Worm (Caenorhabditis elegans) whole organism, L1 larva: Measurements from ENCODE around the gene tra-3.
"Not testable (repeated sequence)": the region's sequence is repeated elsewhere in the genome, so short reads cannot be mapped to it uniquely, and the experiment has no call there.

ENCODE experiments used
- aly-2 ChIP-seq: fragments of 150-350 bp; optimal IDR thresholded peaks from 2 replicates; lab custom pipeline; 2014; ENCODE audit warnings: missing biosample characterization, missing genetic modification characterization
- blmp-1 ChIP-seq: fragments of 150-350 bp; optimal IDR thresholded peaks from 2 replicates; lab custom pipeline; 2014; ENCODE audit warnings: missing biosample characterization, missing genetic modification characterization
- ceh-8 ChIP-seq: fragments of 200-800 bp; sonication (Bioruptor generic); optimal IDR thresholded peaks from 2 replicates; lab custom pipeline; 2018; ENCODE audit warnings: mild to moderate bottlenecking, missing genetic modification characterization, moderate library complexity, missing compliant biosample characterization
- ceh-82 ChIP-seq, 3 experiments: fragments of 150-350 bp in 1 of 3; sonication (generic microtip) in 2 of 3; optimal IDR thresholded peaks; 2 replicates each; lab custom pipeline; 2014 to 2017; ENCODE audit warnings: missing biosample characterization in 3 of 3, missing genetic modification characterization in 3 of 3
- ces-1 ChIP-seq: fragments of 150-350 bp; optimal IDR thresholded peaks from 2 replicates; lab custom pipeline; 2014; ENCODE audit warnings: missing biosample characterization, missing genetic modification reagents, missing genetic modification characterization
- dsc-1 ChIP-seq: sonication (generic microtip); optimal IDR thresholded peaks from 2 replicates; lab custom pipeline; 2016; ENCODE audit warnings: mild to moderate bottlenecking, missing genetic modification characterization, missing compliant biosample characterization
- efl-1 ChIP-seq, 4 experiments: fragments of 150-350 bp; optimal IDR thresholded peaks in 3 of 4; peaks in 1 of 4; 1 replicate in 1 of 4; 2 replicates in 3 of 4; lab custom pipeline; 2014; ENCODE audit warnings: missing biosample characterization in 2 of 4, missing genetic modification characterization in 2 of 4, missing genetic modification reagents in 2 of 4
- efl-3 ChIP-seq: fragments of 200-800 bp; sonication (Bioruptor generic); optimal IDR thresholded peaks from 2 replicates; lab custom pipeline; 2018; ENCODE audit warnings: mild to moderate bottlenecking, missing genetic modification characterization, missing compliant biosample characterization
- egl-13 ChIP-seq: sonication (generic microtip); optimal IDR thresholded peaks from 2 replicates; lab custom pipeline; 2016; ENCODE audit warnings: missing genotype, missing genetic modification reagents, missing genetic modification characterization, missing compliant biosample characterization
- elt-2 ChIP-seq: sonication (generic microtip); optimal IDR thresholded peaks from 2 replicates; lab custom pipeline; 2016; ENCODE audit warnings: missing genetic modification characterization, mild to moderate bottlenecking, inconsistent platforms, missing compliant biosample characterization, missing genetic modification reagents
- fkh-10 ChIP-seq: sonication (generic microtip); optimal IDR thresholded peaks from 2 replicates; lab custom pipeline; 2017; ENCODE audit warnings: missing biosample characterization, missing genetic modification reagents, missing genetic modification characterization
- fkh-8 ChIP-seq: sonication (generic microtip); optimal IDR thresholded peaks from 2 replicates; lab custom pipeline; 2016; ENCODE audit warnings: mild to moderate bottlenecking, missing genetic modification characterization, missing compliant biosample characterization
- grh-1 ChIP-seq: fragments of 200-800 bp; sonication (Bioruptor generic); IDR thresholded peaks from 2 replicates; pipeline ENCODE4 v1.3.6; 2022; ENCODE audit warnings: missing genetic modification reagents, missing genetic modification characterization, missing compliant biosample characterization
- hpl-2 ChIP-seq: fragments of 150-350 bp; optimal IDR thresholded peaks from 2 replicates; lab custom pipeline; 2014; ENCODE audit warnings: missing biosample characterization, missing genetic modification reagents, missing genetic modification characterization
- isw-1 ChIP-seq: fragments of 200-800 bp; sonication (Bioruptor generic); IDR thresholded peaks from 2 replicates; pipeline ENCODE4 v1.3.6; 2022; ENCODE audit warnings: missing genetic modification characterization, missing compliant biosample characterization
- lin-14 ChIP-seq: fragments of 200-800 bp; sonication (Bioruptor generic); optimal IDR thresholded peaks from 2 replicates; lab custom pipeline; 2018; ENCODE audit warnings: mild to moderate bottlenecking, missing genetic modification characterization, moderate library complexity, missing compliant biosample characterization
- lir-3 ChIP-seq: sonication (generic microtip); optimal IDR thresholded peaks from 2 replicates; lab custom pipeline; 2016; ENCODE audit warnings: mild to moderate bottlenecking, missing genetic modification characterization, moderate library complexity, missing compliant biosample characterization; ENCODE audit not compliant: poor library complexity
- lsy-2 ChIP-seq, 2 experiments: fragments of 150-350 bp; optimal IDR thresholded peaks; 2 replicates each; lab custom pipeline; 2014; ENCODE audit warnings: missing biosample characterization in 2 of 2, missing genetic modification characterization in 2 of 2
- mef-2 ChIP-seq: fragments of 150-350 bp; optimal IDR thresholded peaks from 2 replicates; lab custom pipeline; 2014; ENCODE audit warnings: missing biosample characterization, missing genetic modification characterization
- nhr-12 ChIP-seq: sonication (generic microtip); optimal IDR thresholded peaks from 2 replicates; lab custom pipeline; 2017; ENCODE audit warnings: missing biosample characterization, missing genetic modification characterization
- nhr-77 ChIP-seq: fragments of 150-350 bp; optimal IDR thresholded peaks from 2 replicates; lab custom pipeline; 2014; ENCODE audit warnings: missing biosample characterization, missing genetic modification characterization
- nhr-84 ChIP-seq: sonication (generic microtip); optimal IDR thresholded peaks from 2 replicates; lab custom pipeline; 2017; ENCODE audit warnings: missing biosample characterization, missing genetic modification characterization
- nhr-85 ChIP-seq: sonication (generic microtip); peaks from one replicate; lab custom pipeline; 2016; ENCODE audit warnings: missing genetic modification characterization, inconsistent platforms, missing compliant biosample characterization
- sox-4 ChIP-seq: sonication (generic microtip); optimal IDR thresholded peaks from 2 replicates; lab custom pipeline; 2016; ENCODE audit warnings: missing genetic modification characterization, missing compliant biosample characterization
- sup-37 ChIP-seq: fragments of 200-800 bp; sonication (Bioruptor generic); optimal IDR thresholded peaks from 2 replicates; lab custom pipeline; 2018; ENCODE audit warnings: mild to moderate bottlenecking, missing genetic modification characterization, missing compliant biosample characterization
- swsn-7 ChIP-seq: sonication (generic microtip); optimal IDR thresholded peaks from 2 replicates; lab custom pipeline; 2016; ENCODE audit warnings: missing genetic modification characterization, missing compliant biosample characterization
- unc-30 ChIP-seq: sonication (generic microtip); optimal IDR thresholded peaks from 2 replicates; lab custom pipeline; 2017; ENCODE audit warnings: missing biosample characterization, missing genetic modification characterization
- vab-15 ChIP-seq: sonication (generic microtip); optimal IDR thresholded peaks from 2 replicates; lab custom pipeline; 2017; ENCODE audit warnings: missing genotype, mild to moderate bottlenecking, missing genetic modification characterization, missing compliant biosample characterization
- ztf-11 ChIP-seq, 2 experiments: sonication (generic microtip); optimal IDR thresholded peaks; 2 replicates each; lab custom pipeline; 2016 to 2017; ENCODE audit warnings: missing genetic modification characterization in 2 of 2, missing biosample characterization in 1 of 2, missing compliant biosample characterization in 1 of 2
- ztf-4 ChIP-seq: fragments of 150-350 bp; optimal IDR thresholded peaks from 2 replicates; lab custom pipeline; 2014; ENCODE audit warnings: missing biosample characterization, missing genetic modification characterization

Gene tra-3

ce11 chrIV:14435902-14436301 lies 8.1 kb downstream of the tra-3 start:
- no peak for TF ChIP-seq blmp-1 (tag; lab: Kevin White, UChicago)
- no peak for TF ChIP-seq fkh-8
- TF ChIP-seq egl-13 (tag; lab: Kevin White, UChicago): no peak

ce11 chrIV:14430853-14431252 lies 13.1 kb downstream of the tra-3 start, which contains the start of gene F55B11.4:
TSS of gene F55B11.4 (minus strand) at chrIV:14430920.
- peak; percentile 83 for TF ChIP-seq elt-2 (tag; lab: Kevin White, UChicago)
- no peak for TF ChIP-seq ceh-82 (tag; optimal IDR thresholded peaks at IDR 0.05; lab: Kevin White, UChicago)
- no peak for TF ChIP-seq fkh-8
- TF ChIP-seq ztf-11 (tag; optimal IDR thresholded peaks at IDR 0.05; lab: Kevin White, UChicago): no peak
- no peak for TF ChIP-seq nhr-12 (tag; lab: Kevin White, UChicago)
- no peak for TF ChIP-seq efl-1 (optimal IDR thresholded peaks at IDR 0.05; lab: Kevin White, UChicago)
- TF ChIP-seq efl-1 (GFP tag; optimal IDR thresholded peaks at IDR 0.05 in 1 of 2; lab: Kevin White, UChicago): peak in 1 of 2 experiments; percentile 64
- no peak for TF ChIP-seq grh-1 (GFP tag; lab: Robert Waterston, UW)
- peak; percentile 21 for TF ChIP-seq nhr-85 (tag; lab: Kevin White, UChicago)
- no peak for TF ChIP-seq lir-3 (tag; lab: Kevin White, UChicago)
- TF ChIP-seq, all 84 proteins: peak for 3

ce11 chrIV:14427395-14427794 lies 16.6 kb downstream of the tra-3 start, which contains the start of gene F55B11.5:
TSS of gene F55B11.5 (plus strand) at chrIV:14427695.
- TF ChIP-seq ztf-4 (tag; lab: Kevin White, UChicago); aly-2 (tag; lab: Kevin White, UChicago); sup-37 (GFP tag; lab: Kevin White, UChicago): not testable (repeated sequence)

- TF ChIP-seq sox-4 (tag; lab: Kevin White, UChicago) (no peak), ces-1 (GFP tag; lab: Kevin White, UChicago) (no peak), fkh-10 (GFP tag; lab: Kevin White, UChicago) (no peak), vab-15 (tag; lab: Kevin White, UChicago) (no peak), mef-2 (tag; lab: Kevin White, UChicago) (no peak), ceh-8 (GFP tag; lab: Kevin White, UChicago) (no peak), lin-14 (GFP tag; lab: Kevin White, UChicago) (no peak), efl-3 (GFP tag; lab: Kevin White, UChicago) (no peak), isw-1 (GFP tag; lab: Robert Waterston, UW) (no peak), dsc-1 (tag; lab: Kevin White, UChicago) (no peak)
These were observed 19.6 kb downstream of the tra-3 start, which contains the start of gene F55B11.3 for ce11 chrIV:14424396-14424795. TSS of gene F55B11.3 (plus strand) at chrIV:14424696.

ce11 chrIV:14423194-14423593 lies 20.8 kb downstream of the tra-3 start, which contains the start of gene F55B11.2:
TSS of gene F55B11.2 (minus strand) at chrIV:14423294.
- TF ChIP-seq unc-30 (tag; lab: Kevin White, UChicago) (no peak), efl-1 (optimal IDR thresholded peaks at IDR 0.05; lab: Kevin White, UChicago) (no peak), efl-1 (GFP tag; optimal IDR thresholded peaks at IDR 0.05 in 1 of 2; lab: Kevin White, UChicago) (peak in 1 of 2 experiments; percentile 34), lsy-2 (tag; optimal IDR thresholded peaks at IDR 0.05; lab: Kevin White, UChicago) (no peak), sox-4 (tag; lab: Kevin White, UChicago) (no peak), nhr-84 (tag; lab: Kevin White, UChicago) (no peak)

- TF ChIP-seq nhr-77 (no peak), hpl-2 (no peak), swsn-7 (tag; lab: Kevin White, UChicago) (no peak), dsc-1 (tag; lab: Kevin White, UChicago) (no peak)
- TF ChIP-seq, all 84 proteins: peak for 0
These were observed 22.0 kb downstream of the tra-3 start, which contains the start of gene F55B11.7 for ce11 chrIV:14421938-14422337. TSS of gene F55B11.7 (minus strand) at chrIV:14422038.
